Comparison of ENCODE assay signal across 1 fruit fly cellular context in genomic region chr2L:12423106-12423836, dm6.
TF ChIP-seq lines count a peak whose summit lies in the region.

vir-1 (minus strand) TSS chr2L:12423439.

TF ChIP-seq in whole organism, embryonic, 481 proteins besides CTCF, POLR2A, EP300 and RAD21 (continued from another document):
- TF ChIP-seq Optix (GFP tag; IDR thresholded peaks at IDR 0.05; lab: Robert Waterston, UW) (no peak), CG5953 (GFP tag; IDR thresholded peaks at IDR 0.05; lab: Robert Waterston, UW) (no peak), CG10321 (GFP tag; IDR thresholded peaks at IDR 0.05; lab: Robert Waterston, UW) (no peak), exex (tag; optimal IDR thresholded peaks at IDR 0.05; lab: Kevin White, UChicago) (no peak), Gug (GFP tag; IDR thresholded peaks at IDR 0.05; lab: Robert Waterston, UW) (no peak), p53 (GFP tag; optimal IDR thresholded peaks at IDR 0.05; lab: Kevin White, UChicago) (no peak), CG12769 (tag; optimal IDR thresholded peaks at IDR 0.05; lab: Kevin White, UChicago) (peak; percentile 41), vvl (GFP tag; IDR thresholded peaks at IDR 0.05; lab: Robert Waterston, UW) (peak; percentile 76), Deaf1 (tag; optimal IDR thresholded peaks at IDR 0.05; lab: Kevin White, UChicago) (peak; percentile 13), mirr (GFP tag; optimal IDR thresholded peaks at IDR 0.05; lab: Kevin White, UChicago) (peak; percentile 25), Atf3 (GFP tag; optimal IDR thresholded peaks at IDR 0.05; lab: Kevin White, UChicago) (no peak), CG1792 (GFP tag; optimal IDR thresholded peaks at IDR 0.05; lab: Kevin White, UChicago) (no peak), cas (GFP tag; IDR thresholded peaks at IDR 0.05; lab: Robert Waterston, UW) (no peak), z (GFP tag; IDR thresholded peaks at IDR 0.05; lab: Robert Waterston, UW) (peak; percentile 62; the same call in 2 of the 3 replicates), abd-A (tag; optimal IDR thresholded peaks at IDR 0.05; lab: Kevin White, UChicago) (no peak), dpn (GFP tag; optimal IDR thresholded peaks at IDR 0.05; lab: Kevin White, UChicago) (no peak), Dp (GFP tag; optimal IDR thresholded peaks at IDR 0.05; lab: Kevin White, UChicago) (no peak), CG15696 (tag; optimal IDR thresholded peaks at IDR 0.05; lab: Kevin White, UChicago) (no peak), wdn (GFP tag; IDR thresholded peaks at IDR 0.05; lab: Robert Waterston, UW) (no peak), CkIIα-i1 (GFP tag; IDR thresholded peaks at IDR 0.05; lab: Robert Waterston, UW) (no peak), Ptx1 (GFP tag; IDR thresholded peaks at IDR 0.05; lab: Robert Waterston, UW) (no peak), MTF-1 (GFP tag; optimal IDR thresholded peaks at IDR 0.05; lab: Kevin White, UChicago; ENCODE audit: borderline replicate concordance) (no peak), CG8924 (tag; optimal IDR thresholded peaks at IDR 0.05; lab: Kevin White, UChicago) (no peak), Eip74EF (GFP tag; optimal IDR thresholded peaks at IDR 0.05; lab: Kevin White, UChicago) (peak in 1 of 2 experiments; percentile 51), CG13287 (GFP tag; IDR thresholded peaks at IDR 0.05; lab: Robert Waterston, UW; ENCODE audit: partially characterized antibody) (peak; percentile 21; the same call in 1 of the 2 replicates), seq (GFP tag; IDR thresholded peaks at IDR 0.05; lab: Robert Waterston, UW) (no peak), Asciz (GFP tag; optimal IDR thresholded peaks at IDR 0.05; lab: Kevin White, UChicago) (no peak), CG15073 (GFP tag; optimal IDR thresholded peaks at IDR 0.05; lab: Kevin White, UChicago) (no peak), rib (GFP tag; IDR thresholded peaks at IDR 0.05; lab: Robert Waterston, UW) (peak; percentile 52), dysf (GFP tag; IDR thresholded peaks at IDR 0.05; lab: Robert Waterston, UW) (no peak), CG10543 (GFP tag; optimal IDR thresholded peaks at IDR 0.05; lab: Kevin White, UChicago) (peak; percentile 3), Jarid2 (GFP tag; optimal IDR thresholded peaks at IDR 0.05; lab: Kevin White, UChicago) (peak; percentile 18), B-H2 (GFP tag; optimal IDR thresholded peaks at IDR 0.05; lab: Kevin White, UChicago) (no peak), Lhr (GFP tag; optimal IDR thresholded peaks at IDR 0.05; lab: Kevin White, UChicago) (no peak), HHEX (GFP tag; optimal IDR thresholded peaks at IDR 0.05; lab: Kevin White, UChicago) (no peak), NC2α (GFP tag; optimal IDR thresholded peaks at IDR 0.05; lab: Kevin White, UChicago) (no peak), oc (tag; optimal IDR thresholded peaks at IDR 0.05; lab: Kevin White, UChicago) (no peak), CoRest (tag; optimal IDR thresholded peaks at IDR 0.05; lab: Kevin White, UChicago) (no peak), sd (tag; optimal IDR thresholded peaks at IDR 0.05; lab: Kevin White, UChicago) (peak; percentile 64), pho (GFP tag; optimal IDR thresholded peaks at IDR 0.05; lab: Kevin White, UChicago) (no peak), unpg (GFP tag; optimal IDR thresholded peaks at IDR 0.05; lab: Kevin White, UChicago) (no peak), CG9932 (GFP tag; IDR thresholded peaks at IDR 0.05; lab: Robert Waterston, UW) (no peak), zfh1 (GFP tag; IDR thresholded peaks at IDR 0.05; lab: Robert Waterston, UW) (no peak), Bgb (GFP tag; IDR thresholded peaks at IDR 0.05; lab: Robert Waterston, UW; ENCODE audit: partially characterized antibody) (0 out of 2 replicates have a peak, but pooled peaks have one; percentile 13), MESR4 (GFP tag; optimal IDR thresholded peaks at IDR 0.05; lab: Kevin White, UChicago) (no peak), sima (GFP tag; optimal IDR thresholded peaks at IDR 0.05; lab: Kevin White, UChicago) (no peak), CG14441 (GFP tag; IDR thresholded peaks at IDR 0.05; lab: Robert Waterston, UW) (no peak), ftz-f1 (GFP tag; optimal IDR thresholded peaks at IDR 0.05; lab: Kevin White, UChicago) (no peak), CG11723 (GFP tag; optimal IDR thresholded peaks at IDR 0.05; lab: Kevin White, UChicago) (no peak), CG2678 (tag; optimal IDR thresholded peaks at IDR 0.05; lab: Kevin White, UChicago) (no peak), CG16779 (GFP tag; IDR thresholded peaks at IDR 0.05; lab: Robert Waterston, UW) (no peak), CG4404 (GFP tag; IDR thresholded peaks at IDR 0.05; lab: Robert Waterston, UW) (no peak), Med (GFP tag; lab: Kevin White, UChicago) (peak; percentile 72), CG4328 (GFP tag; optimal IDR thresholded peaks at IDR 0.05; lab: Kevin White, UChicago) (no peak), chm (GFP tag; IDR thresholded peaks at IDR 0.05; lab: Robert Waterston, UW) (peak; percentile 54; the same call in 1 of the 2 replicates), Adf1 (GFP tag; IDR thresholded peaks at IDR 0.05; lab: Robert Waterston, UW) (no peak), CG3995 (GFP tag; optimal IDR thresholded peaks at IDR 0.05; lab: Kevin White, UChicago) (no peak)
